Fruit fly (Drosophila melanogaster) whole organism, embryonic: ENCODE data around the gene Pp2C1.
A peak's percentile ranks its signal among the peaks of the same experiment; 100 is the strongest.

Experiments used
- Blimp-1 ChIP-seq: fragments of 200-800 bp; sonication (Bioruptor generic); optimal IDR thresholded peaks from 3 replicates; lab custom pipeline; 2018; ENCODE audit warnings: missing biosample characterization, missing genetic modification characterization, mild to moderate bottlenecking, moderate library complexity, missing genetic modification reagents
- BtbVII ChIP-seq: fragments of 200-800 bp; sonication (Bioruptor generic); optimal IDR thresholded peaks from 3 replicates; lab custom pipeline; 2017; ENCODE audit warnings: missing biosample characterization, mild to moderate bottlenecking, missing genetic modification characterization
- Bteb2 ChIP-seq: fragments of 200-800 bp; sonication (Bioruptor generic); optimal IDR thresholded peaks from 2 replicates; lab custom pipeline; 2016; ENCODE audit warnings: missing biosample characterization, missing genetic modification characterization
- CG10209 ChIP-seq: fragments of 200-800 bp; sonication (Bioruptor generic); optimal IDR thresholded peaks from 3 replicates; lab custom pipeline; 2017; ENCODE audit warnings: missing biosample characterization, mild to moderate bottlenecking, missing genetic modification characterization, missing genetic modification reagents
- CG10979 ChIP-seq: fragments of 200-800 bp; sonication (Bioruptor generic); optimal IDR thresholded peaks from 2 replicates; lab custom pipeline; 2018; ENCODE audit warnings: missing biosample characterization, mild to moderate bottlenecking, missing genetic modification characterization, moderate library complexity
- CG11093 ChIP-seq: fragments of 200-800 bp; sonication (Bioruptor generic); IDR thresholded peaks from 3 replicates; pipeline ENCODE4 v1.3.6; 2022; ENCODE audit warnings: missing biosample characterization, missing genetic modification characterization
- CG11723 ChIP-seq: fragments of 200-800 bp; sonication (Bioruptor generic); optimal IDR thresholded peaks from 2 replicates; lab custom pipeline; 2017; ENCODE audit warnings: missing biosample characterization, mild to moderate bottlenecking, missing genetic modification characterization
- CG12236 ChIP-seq: fragments of 200-800 bp; sonication (Bioruptor generic); optimal IDR thresholded peaks from 2 replicates; lab custom pipeline; 2016; ENCODE audit warnings: missing biosample characterization, missing genetic modification characterization
- CG15514 ChIP-seq: fragments of 200-800 bp; sonication (Bioruptor generic); optimal IDR thresholded peaks from 3 replicates; lab custom pipeline; 2017; ENCODE audit warnings: missing biosample characterization, missing genetic modification characterization, mild to moderate bottlenecking, moderate library complexity, missing genetic modification reagents
- CG17361 ChIP-seq: fragments of 200-800 bp; sonication (Bioruptor generic); IDR thresholded peaks from 3 replicates; pipeline ENCODE4 v1.3.6; 2022; ENCODE audit warnings: missing biosample characterization, missing genetic modification characterization
- CG17802 ChIP-seq: fragments of 200-800 bp; sonication (Bioruptor generic); optimal IDR thresholded peaks from 2 replicates; lab custom pipeline; 2018; ENCODE audit warnings: missing biosample characterization, mild to moderate bottlenecking, missing genetic modification characterization, moderate library complexity
- CG17829 ChIP-seq: fragments of 200-800 bp; optimal IDR thresholded peaks from 2 replicates; lab custom pipeline; 2019; ENCODE audit warnings: missing biosample characterization, mild to moderate bottlenecking, missing genetic modification characterization, moderate library complexity
- CG2199 ChIP-seq: fragments of 200-800 bp; sonication (Bioruptor generic); IDR thresholded peaks from 3 replicates; pipeline ENCODE4 v1.3.6; 2022; ENCODE audit warnings: missing biosample characterization, missing genetic modification characterization
- CG2678 ChIP-seq: fragments of 200-800 bp; sonication (Bioruptor generic); optimal IDR thresholded peaks from 3 replicates; lab custom pipeline; 2019; ENCODE audit warnings: missing biosample characterization, mild to moderate bottlenecking, missing genetic modification characterization, moderate library complexity
- CG31224 ChIP-seq: fragments of 200-800 bp; sonication (Bioruptor generic); IDR thresholded peaks from 2 replicates; pipeline ENCODE4 v1.3.6; 2022; ENCODE audit warnings: missing biosample characterization, missing genetic modification characterization
- CG6854 ChIP-seq: fragments of 200-800 bp; sonication (Bioruptor generic); optimal IDR thresholded peaks from 3 replicates; lab custom pipeline; 2017; ENCODE audit warnings: missing biosample characterization, mild to moderate bottlenecking, missing genetic modification characterization
- CG7745 ChIP-seq: fragments of 200-800 bp; sonication (Bioruptor generic); optimal IDR thresholded peaks from 2 replicates; lab custom pipeline; 2018; ENCODE audit warnings: missing biosample characterization, mild to moderate bottlenecking, missing genetic modification characterization, moderate library complexity
- Dip3 ChIP-seq: fragments of 200-800 bp; sonication (Bioruptor generic); optimal IDR thresholded peaks from 3 replicates; lab custom pipeline; 2016; ENCODE audit warnings: missing biosample characterization, missing genetic modification characterization
- Fer3 ChIP-seq: fragments of 200-800 bp; sonication (Bioruptor generic); optimal IDR thresholded peaks from 2 replicates; lab custom pipeline; 2018; ENCODE audit warnings: missing biosample characterization, mild to moderate bottlenecking, missing genetic modification characterization, moderate library complexity
- NK7.1 ChIP-seq: fragments of 200-800 bp; sonication (Bioruptor generic); optimal IDR thresholded peaks from 3 replicates; lab custom pipeline; 2016; ENCODE audit warnings: missing biosample characterization, missing genetic modification characterization
- Pdp1 ChIP-seq, 2 experiments: fragments of 200-800 bp; sonication (Bioruptor generic); optimal IDR thresholded peaks; 3 replicates each; lab custom pipeline; 2016; ENCODE audit warnings: missing biosample characterization in 2 of 2, missing genetic modification characterization in 2 of 2, mild to moderate bottlenecking in 1 of 2, moderate library complexity in 1 of 2
- Scr ChIP-seq: fragments of 200-800 bp; sonication (Bioruptor generic); IDR thresholded peaks from 2 replicates; pipeline ENCODE4 v1.3.6; 2022; ENCODE audit warnings: missing biosample characterization, missing genetic modification characterization; ENCODE audit not compliant: partially characterized antibody
- Side ChIP-seq: fragments of 200-800 bp; sonication (Bioruptor generic); optimal IDR thresholded peaks from 2 replicates; lab custom pipeline; 2016; ENCODE audit warnings: missing biosample characterization, missing genetic modification characterization
- Taf1 ChIP-seq: fragments of 200-800 bp; sonication (Bioruptor generic); IDR thresholded peaks from 2 replicates; pipeline ENCODE4 v1.3.6; 2022; ENCODE audit warnings: missing biosample characterization, missing genetic modification characterization
- Trl ChIP-seq, 3 experiments: fragments of >200 bp in 2 of 3; fragments of 200-800 bp in 1 of 3; sonication (Bioruptor generic) in 1 of 3; optimal IDR thresholded peaks; 2 replicates in 1 of 3; 3 replicates in 2 of 3; lab custom pipeline; 2016 to 2017; ENCODE audit warnings: missing biosample characterization in 1 of 3, missing genetic modification characterization in 1 of 3
- Vsx1 ChIP-seq: fragments of 200-800 bp; sonication (Bioruptor generic); optimal IDR thresholded peaks from 2 replicates; lab custom pipeline; 2017; ENCODE audit warnings: missing biosample characterization, mild to moderate bottlenecking, missing genetic modification characterization, missing genetic modification reagents
- caup ChIP-seq: fragments of 200-800 bp; sonication (Bioruptor generic); optimal IDR thresholded peaks from 3 replicates; lab custom pipeline; 2017; ENCODE audit warnings: missing biosample characterization, mild to moderate bottlenecking, missing genetic modification characterization, moderate library complexity; ENCODE audit not compliant: severe bottlenecking
- crol ChIP-seq: fragments of 200-800 bp; sonication (Bioruptor generic); IDR thresholded peaks from 2 replicates; pipeline ENCODE4 v1.3.6; 2022; ENCODE audit warnings: missing biosample characterization, missing genetic modification characterization
- dmrt99B ChIP-seq: fragments of 200-800 bp; sonication (Bioruptor generic); optimal IDR thresholded peaks from 2 replicates; lab custom pipeline; 2018; ENCODE audit warnings: missing biosample characterization, mild to moderate bottlenecking, missing genetic modification characterization, moderate library complexity
- en ChIP-seq: fragments of 200-800 bp; sonication (Bioruptor generic); optimal IDR thresholded peaks from 2 replicates; lab custom pipeline; 2016; ENCODE audit warnings: missing biosample characterization, missing genetic modification characterization
- esg ChIP-seq: fragments of 200-800 bp; sonication (Bioruptor generic); conservative IDR thresholded peaks from 2 replicates; pipeline ENCODE4 v1.3.6; 2022; ENCODE audit warnings: missing biosample characterization, missing genetic modification characterization
- eve ChIP-seq, 2 experiments: fragments of >200 bp; optimal IDR thresholded peaks; 2 replicates each; lab custom pipeline; 2017; ENCODE audit warnings: missing biosample characterization in 2 of 2, missing genetic modification characterization in 2 of 2
- fd102C ChIP-seq: fragments of 200-800 bp; sonication (Bioruptor generic); optimal IDR thresholded peaks from 2 replicates; lab custom pipeline; 2018; ENCODE audit warnings: missing biosample characterization, mild to moderate bottlenecking, missing genetic modification characterization, moderate library complexity
- gem ChIP-seq: fragments of 200-800 bp; sonication (Bioruptor generic); optimal IDR thresholded peaks from 2 replicates; lab custom pipeline; 2019; ENCODE audit warnings: missing biosample characterization, mild to moderate bottlenecking, missing genetic modification characterization, moderate library complexity
- ham ChIP-seq: fragments of 200-800 bp; sonication (Bioruptor generic); IDR thresholded peaks from 2 replicates; pipeline ENCODE4 v1.3.6; 2022; ENCODE audit warnings: missing biosample characterization, missing genetic modification characterization
- kah ChIP-seq: fragments of 200-800 bp; sonication (Bioruptor generic); optimal IDR thresholded peaks from 2 replicates; lab custom pipeline; 2018; ENCODE audit warnings: missing biosample characterization, mild to moderate bottlenecking, missing genetic modification characterization
- kni ChIP-seq: fragments of 200-800 bp; sonication (Bioruptor generic); optimal IDR thresholded peaks from 3 replicates; lab custom pipeline; 2017; ENCODE audit warnings: mild to moderate bottlenecking, missing biosample characterization, missing genetic modification reagents, missing genetic modification characterization
- knrl ChIP-seq: fragments of 200-800 bp; sonication (Bioruptor generic); IDR thresholded peaks from 3 replicates; pipeline ENCODE4 v1.3.6; 2022; ENCODE audit warnings: missing biosample characterization, missing genetic modification characterization; ENCODE audit not compliant: partially characterized antibody
- lilli ChIP-seq: fragments of 200-800 bp; sonication (Bioruptor generic); optimal IDR thresholded peaks from 3 replicates; lab custom pipeline; 2016; ENCODE audit warnings: missing biosample characterization, missing genetic modification characterization
- oc ChIP-seq: fragments of 200-800 bp; sonication (Bioruptor generic); optimal IDR thresholded peaks from 2 replicates; lab custom pipeline; 2018; ENCODE audit warnings: missing biosample characterization, mild to moderate bottlenecking, missing genetic modification characterization, moderate library complexity
- ranshi ChIP-seq: fragments of 200-800 bp; sonication (Bioruptor generic); IDR thresholded peaks from 2 replicates; pipeline ENCODE4 v1.3.6; 2022; ENCODE audit warnings: missing biosample characterization, missing genetic modification characterization
- run ChIP-seq: fragments of 200-800 bp; sonication (Bioruptor generic); optimal IDR thresholded peaks from 3 replicates; lab custom pipeline; 2018; ENCODE audit warnings: missing biosample characterization, mild to moderate bottlenecking, missing genetic modification characterization
- slou ChIP-seq: fragments of 200-800 bp; sonication (Bioruptor generic); optimal IDR thresholded peaks from 3 replicates; lab custom pipeline; 2016; ENCODE audit warnings: missing biosample characterization, missing genetic modification characterization
- slp2 ChIP-seq: fragments of 200-800 bp; sonication (Bioruptor generic); optimal IDR thresholded peaks from 2 replicates; lab custom pipeline; 2016; ENCODE audit warnings: missing biosample characterization, missing genetic modification characterization
- stc ChIP-seq: fragments of 200-800 bp; sonication (Bioruptor generic); IDR thresholded peaks from 2 replicates; pipeline ENCODE4 v1.3.6; 2022; ENCODE audit warnings: missing biosample characterization, missing genetic modification characterization
- trem ChIP-seq: fragments of 200-800 bp; optimal IDR thresholded peaks from 3 replicates; lab custom pipeline; 2019; ENCODE audit warnings: missing biosample characterization, mild to moderate bottlenecking, missing genetic modification characterization, moderate library complexity
- unc-4 ChIP-seq: fragments of 200-800 bp; sonication (Bioruptor generic); IDR thresholded peaks from 2 replicates; pipeline ENCODE4 v1.3.6; 2022; ENCODE audit warnings: missing biosample characterization, missing genetic modification characterization; ENCODE audit not compliant: partially characterized antibody
- vnd ChIP-seq: fragments of 200-800 bp; sonication (Bioruptor generic); IDR thresholded peaks from 3 replicates; pipeline ENCODE4 v1.3.6; 2022; ENCODE audit warnings: missing biosample characterization, missing genetic modification characterization; ENCODE audit not compliant: partially characterized antibody
- zfh1 ChIP-seq: fragments of 200-800 bp; sonication (Bioruptor generic); IDR thresholded peaks from 3 replicates; pipeline ENCODE4 v1.3.6; 2022; ENCODE audit warnings: missing biosample characterization, missing genetic modification characterization

Gene Pp2C1

DNA sequence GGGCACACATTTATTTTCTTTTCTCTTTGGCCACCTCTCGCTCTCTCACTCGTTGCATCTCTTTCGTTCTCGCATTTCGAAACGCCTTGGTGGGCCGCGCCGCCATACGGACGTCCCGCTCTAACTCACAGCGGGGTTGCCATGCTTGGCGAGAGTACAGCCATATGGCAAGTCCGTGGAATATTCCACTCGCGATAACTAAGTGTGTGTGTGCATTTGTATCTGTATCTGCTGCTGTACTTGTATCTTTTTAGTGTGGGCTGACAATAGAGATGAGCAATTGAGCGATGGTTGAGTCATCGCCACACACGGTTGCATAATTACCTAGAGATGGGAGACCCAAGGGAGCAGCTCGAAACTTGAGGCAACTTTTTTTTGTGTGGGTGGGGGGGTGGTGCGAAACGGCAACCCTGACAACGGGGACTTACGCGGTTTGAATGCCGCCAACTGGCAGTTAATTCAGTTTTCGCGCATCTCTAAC is 2.2 kb downstream of the Pp2C1 start (continued):
- TF ChIP-seq CG10979 (peak; percentile 57), Bteb2 (GFP tag; lab: Kevin White, UChicago) (peak; percentile 67), CG15514 (GFP tag; lab: Kevin White, UChicago) (peak; percentile 89), CG17802 (peak; percentile 21), Side (GFP tag; lab: Kevin White, UChicago) (peak; percentile 88), CG31224 (GFP tag; lab: Robert Waterston, UW) (peak; percentile 84), slou (peak; percentile 62), kah (no peak), eve (GFP tag; optimal IDR thresholded peaks at IDR 0.05; lab: Kevin White, UChicago) (no peak), CG2199 (GFP tag; lab: Robert Waterston, UW) (0 out of 3 replicates have a peak, but pooled peaks have one; percentile 56), CG7745 (tag; lab: Kevin White, UChicago) (no peak), zfh1 (GFP tag; lab: Robert Waterston, UW) (peak; percentile 91), vnd (GFP tag; lab: Robert Waterston, UW) (peak; percentile 73), Taf1 (GFP tag; lab: Robert Waterston, UW) (peak; percentile 77), caup (GFP tag; lab: Kevin White, UChicago) (peak; percentile 85), CG10209 (peak; percentile 83), run (tag; lab: Kevin White, UChicago) (no peak), BtbVII (no peak), ham (GFP tag; lab: Robert Waterston, UW) (peak; percentile 76), Vsx1 (GFP tag; lab: Kevin White, UChicago) (peak; percentile 40), crol (GFP tag; lab: Robert Waterston, UW) (peak; percentile 85), oc (tag; lab: Kevin White, UChicago) (peak; percentile 51), slp2 (GFP tag; lab: Kevin White, UChicago) (peak; percentile 75), Fer3 (tag; lab: Kevin White, UChicago) (peak; percentile 83), Scr (GFP tag; lab: Robert Waterston, UW) (peak; percentile 86), dmrt99B (tag; lab: Kevin White, UChicago) (peak; percentile 80), Dip3 (GFP tag; lab: Kevin White, UChicago) (peak; percentile 83), stc (peak; percentile 80), Pdp1 (GFP tag; optimal IDR thresholded peaks at IDR 0.05; lab: Kevin White, UChicago) (peak; percentile 84 to 100), esg (GFP tag; lab: Robert Waterston, UW) (peak; percentile 86), unc-4 (peak; percentile 81), lilli (GFP tag; lab: Kevin White, UChicago) (peak; percentile 92), ranshi (GFP tag; lab: Robert Waterston, UW) (peak; percentile 88), fd102C (GFP tag; lab: Kevin White, UChicago) (no peak), knrl (GFP tag; lab: Robert Waterston, UW) (peak; percentile 85), CG11093 (GFP tag; lab: Robert Waterston, UW) (peak; percentile 75; the same call in 2 of the 3 replicates), Trl (optimal IDR thresholded peaks at IDR 0.05; lab: Kevin White, UChicago) (peak; percentile 33 to 62), Trl (GFP tag; optimal IDR thresholded peaks at IDR 0.05; lab: Kevin White, UChicago) (peak; percentile 83), CG6854 (GFP tag; lab: Kevin White, UChicago) (peak; percentile 48), CG12236 (GFP tag; lab: Kevin White, UChicago) (peak; percentile 11), CG17361 (peak; percentile 74), gem (tag; lab: Kevin White, UChicago) (peak; percentile 82), CG2678 (tag; lab: Kevin White, UChicago) (peak; percentile 84), CG11723 (GFP tag; lab: Kevin White, UChicago) (peak; percentile 66), NK7.1 (GFP tag; lab: Kevin White, UChicago) (peak; percentile 71), trem (tag; lab: Kevin White, UChicago) (peak; percentile 68), CG17829 (peak; percentile 77), kni (GFP tag; lab: Kevin White, UChicago) (peak; percentile 71), Blimp-1 (peak; percentile 50), en (GFP tag; lab: Kevin White, UChicago) (peak; percentile 46)
